Fruit fly (Drosophila melanogaster): ENCODE results near the gene CG32750.

CG32750 gene

DNA sequence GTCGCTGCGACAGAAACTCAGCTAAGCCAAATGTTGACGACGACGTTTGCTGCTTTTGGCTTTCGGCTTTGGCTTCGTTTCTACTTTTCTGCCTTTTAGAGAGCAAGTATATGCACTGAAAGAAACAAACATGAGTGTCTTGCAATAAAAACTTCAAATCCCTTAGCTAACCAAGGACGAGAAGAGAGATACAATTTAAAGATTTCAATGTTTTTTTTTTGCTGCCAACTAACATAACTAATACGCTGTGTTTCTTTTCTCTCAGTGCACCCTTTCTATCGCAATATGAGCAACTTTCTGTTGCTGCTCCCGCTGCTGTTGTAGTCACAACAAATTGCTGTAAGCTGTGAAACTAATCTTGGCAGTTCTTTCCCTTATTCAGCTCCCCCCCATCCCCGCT, 16.8 kb downstream of the CG32750 start (continued):
- no peak for TF ChIP-seq D19A (tag; optimal IDR thresholded peaks at IDR 0.05)
- TF ChIP-seq cas (GFP tag; IDR thresholded peaks at IDR 0.05), result no peak
- TF ChIP-seq sens (GFP tag), result peak; percentile 83
- no peak for TF ChIP-seq YL-1 (GFP tag; optimal IDR thresholded peaks at IDR 0.05)
- no peak for TF ChIP-seq CG17912 (GFP tag; optimal IDR thresholded peaks at IDR 0.05)
- TF ChIP-seq Hr3 (GFP tag; optimal IDR thresholded peaks at IDR 0.05), result no peak
- TF ChIP-seq CG10462 (GFP tag; optimal IDR thresholded peaks at IDR 0.05), result no peak
- no peak for TF ChIP-seq ab (GFP tag; optimal IDR thresholded peaks at IDR 0.05)
- no peak for TF ChIP-seq tna (GFP tag; IDR thresholded peaks at IDR 0.05; ENCODE audit: partially characterized antibody)
- TF ChIP-seq knrl (GFP tag; IDR thresholded peaks at IDR 0.05; ENCODE audit: partially characterized antibody), result no peak
- peak; percentile 39; the same call in 2 of the 4 replicates for TF ChIP-seq Gug (GFP tag; IDR thresholded peaks at IDR 0.05)
- TF ChIP-seq CG13296 (GFP tag; optimal IDR thresholded peaks at IDR 0.05), result peak; percentile 36
- TF ChIP-seq bcd (GFP tag; optimal IDR thresholded peaks at IDR 0.05), result peak; percentile 29
- no peak for TF ChIP-seq CG4854 (GFP tag; optimal IDR thresholded peaks at IDR 0.05)
- TF ChIP-seq CG2889 (GFP tag; IDR thresholded peaks at IDR 0.05), result 0 out of 3 replicates have a peak, but pooled peaks have one; percentile 27
- peak; percentile 9 for TF ChIP-seq Chrac-16 (GFP tag; optimal IDR thresholded peaks at IDR 0.05)
- 0 out of 2 replicates have a peak, but pooled peaks have one; percentile 6 for TF ChIP-seq dimm (GFP tag; IDR thresholded peaks at IDR 0.05)
- no peak for TF ChIP-seq zen2 (GFP tag; IDR thresholded peaks at IDR 0.05; ENCODE audit: partially characterized antibody)
- no peak for TF ChIP-seq fu2 (GFP tag; optimal IDR thresholded peaks at IDR 0.05)
- peak; percentile 58; the same call in 1 of the 2 replicates for TF ChIP-seq Ptx1 (GFP tag; IDR thresholded peaks at IDR 0.05)
- TF ChIP-seq Hsf (GFP tag; optimal IDR thresholded peaks at IDR 0.05), result peak; percentile 15
- TF ChIP-seq aop (GFP tag; IDR thresholded peaks at IDR 0.05), result no peak
- TF ChIP-seq zfh1 (GFP tag; IDR thresholded peaks at IDR 0.05), result peak; percentile 47; the same call in 2 of the 3 replicates
- 0 out of 2 replicates have a peak, but pooled peaks have one; percentile 25 for TF ChIP-seq CG5953 (GFP tag; IDR thresholded peaks at IDR 0.05)
- no peak for TF ChIP-seq sna (GFP tag; IDR thresholded peaks at IDR 0.05; ENCODE audit: partially characterized antibody)
- TF ChIP-seq CG42726 (GFP tag; IDR thresholded peaks at IDR 0.05; ENCODE audit: partially characterized antibody), result no peak
- peak; percentile 39; the same call in 1 of the 2 replicates for TF ChIP-seq Xrp1 (GFP tag; IDR thresholded peaks at IDR 0.05)
- TF ChIP-seq ci (GFP tag; IDR thresholded peaks at IDR 0.05), result 0 out of 3 replicates have a peak, but pooled peaks have one; percentile 66
- no peak for TF ChIP-seq trh (GFP tag; optimal IDR thresholded peaks at IDR 0.05)
- TF ChIP-seq ATbp (GFP tag; optimal IDR thresholded peaks at IDR 0.05), result no peak
- TF ChIP-seq sens-2 (GFP tag; IDR thresholded peaks at IDR 0.05), result peak; percentile 14; the same call in 1 of the 2 replicates
- peak; percentile 72 for TF ChIP-seq Ada2b (GFP tag; IDR thresholded peaks at IDR 0.05)
- 0 out of 3 replicates have a peak, but pooled peaks have one; percentile 19 for TF ChIP-seq CG6175 (GFP tag; IDR thresholded peaks at IDR 0.05)
- no peak for TF ChIP-seq hkb (optimal IDR thresholded peaks at IDR 0.05)
- peak; percentile 45; the same call in 1 of the 2 replicates for TF ChIP-seq hkb (GFP tag; IDR thresholded peaks at IDR 0.05)
- no peak for TF ChIP-seq Hr78 (GFP tag; optimal IDR thresholded peaks at IDR 0.05)
- TF ChIP-seq Lhr (GFP tag; optimal IDR thresholded peaks at IDR 0.05), result no peak
- TF ChIP-seq Xbp1 (GFP tag; optimal IDR thresholded peaks at IDR 0.05), result peak; percentile 36
- TF ChIP-seq CG6765 (GFP tag; optimal IDR thresholded peaks at IDR 0.05), result peak; percentile 9
- TF ChIP-seq Nf-YC (tag; optimal IDR thresholded peaks at IDR 0.05), result no peak
- peak; percentile 57 for TF ChIP-seq CG10147 (GFP tag; optimal IDR thresholded peaks at IDR 0.05)
- no peak for TF ChIP-seq CTCF (GFP tag; optimal IDR thresholded peaks at IDR 0.05)
- peak; percentile 2 for TF ChIP-seq CG4424 (GFP tag; optimal IDR thresholded peaks at IDR 0.05)
- TF ChIP-seq jumu (GFP tag; optimal IDR thresholded peaks at IDR 0.05), result no peak
- peak; percentile 49 for TF ChIP-seq gem (tag; optimal IDR thresholded peaks at IDR 0.05)
- no peak for TF ChIP-seq CG7271 (tag; optimal IDR thresholded peaks at IDR 0.05)
- TF ChIP-seq dmrt99B (tag; optimal IDR thresholded peaks at IDR 0.05), result peak; percentile 58
- TF ChIP-seq pzg (GFP tag; optimal IDR thresholded peaks at IDR 0.05), result no peak
- TF ChIP-seq CG9932 (GFP tag; IDR thresholded peaks at IDR 0.05), result peak; percentile 46
- peak; percentile 29 for TF ChIP-seq HLH54F (GFP tag; optimal IDR thresholded peaks at IDR 0.05)
- TF ChIP-seq Lim3 (GFP tag; IDR thresholded peaks at IDR 0.05), result no peak
- TF ChIP-seq CG2202 (tag; optimal IDR thresholded peaks at IDR 0.05), result no peak
